Worm (Caenorhabditis elegans): ENCODE measurements around the gene F35E12.10.

- TF ChIP-seq ama-1 (optimal IDR thresholded peaks at IDR 0.05) = no peak
- no peak for TF ChIP-seq zag-1 (tag; optimal IDR thresholded peaks at IDR 0.05)
- no peak for TF ChIP-seq peb-1 (tag; optimal IDR thresholded peaks at IDR 0.05)
- TF ChIP-seq nhr-77 (tag; optimal IDR thresholded peaks at IDR 0.05) = no peak
- no peak for TF ChIP-seq R02D3.7 (tag; optimal IDR thresholded peaks at IDR 0.05)
Measured at ce11 chrV:13751811-13752210, 3.3 kb upstream of the F35E12.10 start, which contains the start of gene cld-9.
